Worm (Caenorhabditis elegans) whole organism, L3 larva: Measurements from ENCODE around the gene F56D6.12.

Source experiments
- R02D3.7 ChIP-seq: fragments of 150-350 bp; optimal IDR thresholded peaks from 2 replicates; lab custom pipeline; 2014; ENCODE audit warnings: missing biosample characterization, missing genetic modification characterization
- ZK546.5 ChIP-seq: sonication (generic microtip); optimal IDR thresholded peaks from 2 replicates; lab custom pipeline; 2017; ENCODE audit warnings: missing biosample characterization, missing genetic modification characterization
- ceh-28 ChIP-seq: fragments of 150-350 bp; optimal IDR thresholded peaks from 2 replicates; lab custom pipeline; 2014; ENCODE audit warnings: missing biosample characterization, missing genetic modification reagents, missing genetic modification characterization
- ceh-82 ChIP-seq: fragments of 150-350 bp; optimal IDR thresholded peaks from 2 replicates; lab custom pipeline; 2014; ENCODE audit warnings: missing biosample characterization, missing genetic modification characterization
- ceh-9 ChIP-seq: sonication (generic microtip); optimal IDR thresholded peaks from 2 replicates; lab custom pipeline; 2018; ENCODE audit warnings: missing biosample characterization, missing genetic modification characterization
- egl-27 ChIP-seq: sonication (generic microtip); optimal IDR thresholded peaks from 4 replicates; lab custom pipeline; 2017; ENCODE audit warnings: missing biosample characterization, missing genetic modification reagents, missing genetic modification characterization
- egl-5 ChIP-seq: fragments of 150-350 bp; optimal IDR thresholded peaks from 2 replicates; lab custom pipeline; 2017; ENCODE audit warnings: missing biosample characterization, missing genetic modification reagents, missing genetic modification characterization, inconsistent platforms
- elt-1 ChIP-seq: fragments of 150-350 bp; optimal IDR thresholded peaks from 2 replicates; lab custom pipeline; 2014; ENCODE audit warnings: missing biosample characterization, missing genetic modification characterization
- elt-2 ChIP-seq: sonication (generic microtip); optimal IDR thresholded peaks from 2 replicates; lab custom pipeline; 2016; ENCODE audit warnings: missing genetic modification reagents, mild to moderate bottlenecking, missing genetic modification characterization, missing compliant biosample characterization
- elt-3 ChIP-seq, 3 experiments: fragments of 150-350 bp in 1 of 3; sonication (generic microtip) in 2 of 3; optimal IDR thresholded peaks; 2 replicates in 2 of 3; 4 replicates in 1 of 3; lab custom pipeline; 2014 to 2017; ENCODE audit warnings: missing biosample characterization in 3 of 3, missing genetic modification characterization in 3 of 3
- fkh-2 ChIP-seq: fragments of 150-350 bp; optimal IDR thresholded peaks from 2 replicates; lab custom pipeline; 2014; ENCODE audit warnings: missing biosample characterization, missing genetic modification reagents, missing genetic modification characterization
- fos-1 ChIP-seq: fragments of 150-350 bp; optimal IDR thresholded peaks from 2 replicates; lab custom pipeline; 2014; ENCODE audit warnings: missing biosample characterization, missing genetic modification characterization
- hmg-11 ChIP-seq: sonication (generic microtip); optimal IDR thresholded peaks from 2 replicates; lab custom pipeline; 2016; ENCODE audit warnings: missing genetic modification characterization, missing compliant biosample characterization
- jun-1 ChIP-seq: fragments of 150-350 bp; optimal IDR thresholded peaks from 2 replicates; lab custom pipeline; 2014; ENCODE audit warnings: missing biosample characterization, missing genetic modification reagents, missing genetic modification characterization
- lin-15B ChIP-seq: fragments of 150-350 bp; optimal IDR thresholded peaks from 2 replicates; lab custom pipeline; 2014; ENCODE audit warnings: missing biosample characterization, missing genetic modification characterization
- lin-39 ChIP-seq: fragments of 150-350 bp; optimal IDR thresholded peaks from 2 replicates; lab custom pipeline; 2018; ENCODE audit warnings: missing biosample characterization, missing genetic modification reagents, missing genetic modification characterization
- mdl-1 ChIP-seq: fragments of 150-350 bp; optimal IDR thresholded peaks from 2 replicates; lab custom pipeline; 2014; ENCODE audit warnings: missing biosample characterization, missing genetic modification characterization
- nfya-1 ChIP-seq: sonication (generic microtip); optimal IDR thresholded peaks from 2 replicates; lab custom pipeline; 2017; ENCODE audit warnings: missing genetic modification characterization, mild to moderate bottlenecking, missing compliant biosample characterization, antibody characterized with exemption, moderate library complexity; ENCODE audit not compliant: insufficient read depth
- nhr-11 ChIP-seq: fragments of 150-350 bp; optimal IDR thresholded peaks from 2 replicates; lab custom pipeline; 2014; ENCODE audit warnings: missing biosample characterization, missing genetic modification characterization
- nhr-12 ChIP-seq: fragments of 150-350 bp; optimal IDR thresholded peaks from 2 replicates; lab custom pipeline; 2014; ENCODE audit warnings: missing biosample characterization, missing genetic modification characterization
- nhr-23 ChIP-seq: fragments of 150-350 bp; optimal IDR thresholded peaks from 2 replicates; lab custom pipeline; 2014; ENCODE audit warnings: missing biosample characterization, missing genetic modification reagents, missing genetic modification characterization
- nhr-237 ChIP-seq: fragments of 150-350 bp; optimal IDR thresholded peaks from 2 replicates; lab custom pipeline; 2014; ENCODE audit warnings: missing biosample characterization, missing genetic modification characterization
- nhr-25 ChIP-seq: sonication (generic microtip); optimal IDR thresholded peaks from 2 replicates; lab custom pipeline; 2017; ENCODE audit warnings: missing biosample characterization, missing genetic modification characterization
- nhr-28 ChIP-seq: fragments of 150-350 bp; optimal IDR thresholded peaks from 2 replicates; lab custom pipeline; 2014; ENCODE audit warnings: missing biosample characterization, missing genetic modification characterization
- nhr-76 ChIP-seq: fragments of 150-350 bp; sonication (generic microtip); optimal IDR thresholded peaks from 5 replicates; lab custom pipeline; 2014; ENCODE audit warnings: missing biosample characterization, missing genetic modification characterization
- pha-4 ChIP-seq: fragments of 150-350 bp; optimal IDR thresholded peaks from 2 replicates; lab custom pipeline; 2014; ENCODE audit warnings: missing biosample characterization, missing genetic modification reagents, missing genetic modification characterization
- pqm-1 ChIP-seq: fragments of 150-350 bp; optimal IDR thresholded peaks from 2 replicates; lab custom pipeline; 2017; ENCODE audit warnings: missing biosample characterization, missing genetic modification characterization, inconsistent platforms
- sea-2 ChIP-seq: fragments of 150-350 bp; sonication (generic microtip); optimal IDR thresholded peaks from 4 replicates; lab custom pipeline; 2014; ENCODE audit warnings: missing biosample characterization, missing genetic modification reagents, missing genetic modification characterization
- skn-1 ChIP-seq: fragments of 150-350 bp; optimal IDR thresholded peaks from 2 replicates; lab custom pipeline; 2014; ENCODE audit warnings: missing biosample characterization, missing genetic modification characterization
- snpc-4 ChIP-seq: fragments of 150-350 bp; optimal IDR thresholded peaks from 2 replicates; lab custom pipeline; 2014; ENCODE audit warnings: missing biosample characterization, missing genetic modification characterization
- unc-39 ChIP-seq: sonication (generic microtip); optimal IDR thresholded peaks from 4 replicates; lab custom pipeline; 2017; ENCODE audit warnings: missing biosample characterization, missing genetic modification characterization
- zag-1 ChIP-seq: fragments of 150-350 bp; optimal IDR thresholded peaks from 2 replicates; lab custom pipeline; 2014; ENCODE audit warnings: missing biosample characterization, missing genetic modification characterization
- ztf-4 ChIP-seq: fragments of 150-350 bp; optimal IDR thresholded peaks from 2 replicates; lab custom pipeline; 2014; ENCODE audit warnings: missing biosample characterization, missing genetic modification characterization

The F56D6.12 gene

DNA sequence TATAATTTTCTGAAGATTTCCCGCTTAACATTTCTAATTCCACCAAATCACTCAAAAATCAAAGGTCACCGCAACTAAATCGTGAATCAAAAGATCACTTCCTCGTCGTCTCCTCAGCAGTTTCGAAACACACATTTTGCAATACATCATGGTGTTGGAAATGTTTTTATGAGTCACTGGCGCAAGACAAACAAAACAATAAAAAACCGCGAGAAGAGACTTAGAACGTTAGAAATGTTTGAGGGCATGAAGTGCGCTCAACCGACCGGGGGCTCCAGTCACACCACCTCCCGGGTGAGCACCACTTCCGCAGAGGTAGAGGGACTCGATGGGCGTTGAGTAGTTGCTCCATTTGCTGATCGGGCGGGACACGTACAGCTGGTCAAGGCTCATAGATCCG, 32.7 kb upstream of the F56D6.12 start:
- no peak for TF ChIP-seq nhr-12 (tag; lab: Kevin White, UChicago)
- TF ChIP-seq sea-2 = no peak
- no peak for TF ChIP-seq nhr-11
- peak; percentile 66 for TF ChIP-seq lin-39 (tag; lab: Kevin White, UChicago)
- TF ChIP-seq snpc-4 (tag; lab: Kevin White, UChicago) = peak; percentile 22
- peak; percentile 80 for TF ChIP-seq pha-4 (tag; lab: Kevin White, UChicago)
- peak; percentile 100 for TF ChIP-seq egl-5
- TF ChIP-seq jun-1 = peak; percentile 85
- no peak for TF ChIP-seq mdl-1 (tag; lab: Kevin White, UChicago)
- TF ChIP-seq ceh-28 (tag; lab: Kevin White, UChicago) = no peak
- peak; percentile 30 for TF ChIP-seq lin-15B
- peak; percentile 63 for TF ChIP-seq egl-27 (tag; lab: Kevin White, UChicago)
- peak; percentile 12 for TF ChIP-seq nfya-1
- TF ChIP-seq fos-1 (tag; lab: Kevin White, UChicago) = peak; percentile 66
- TF ChIP-seq elt-2 = peak; percentile 19
- peak; percentile 31 for TF ChIP-seq nhr-23
- TF ChIP-seq nhr-28 (tag; lab: Kevin White, UChicago) = no peak
- peak; percentile 31 for TF ChIP-seq pqm-1 (tag; lab: Kevin White, UChicago)

DNA sequence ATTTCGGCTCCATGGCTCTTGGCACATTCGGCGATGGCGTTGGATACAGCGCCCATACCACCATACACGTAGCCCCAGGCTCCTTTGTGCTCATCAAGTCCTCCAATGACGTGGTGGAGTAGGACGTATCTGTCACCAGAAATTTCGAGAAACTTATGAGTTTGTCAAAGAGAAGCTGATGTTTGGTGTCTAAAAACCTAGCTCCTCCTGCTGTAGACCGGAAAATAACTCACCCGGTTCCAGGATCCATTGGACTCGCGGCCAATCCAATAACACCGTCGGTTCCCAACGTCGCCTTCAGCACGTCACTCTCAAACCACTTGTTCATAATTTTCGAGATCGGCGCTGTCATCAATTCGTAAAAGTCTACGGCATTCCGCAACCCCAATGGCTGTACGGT, 31.0 kb upstream of the F56D6.12 start:
- TF ChIP-seq nfya-1 (no peak), elt-2 (no peak), pha-4 (tag; lab: Kevin White, UChicago) (no peak), egl-5 (no peak), elt-1 (tag; lab: Kevin White, UChicago) (no peak), unc-39 (no peak), nhr-76 (tag; lab: Kevin White, UChicago) (no peak), pqm-1 (tag; lab: Kevin White, UChicago) (no peak), ztf-4 (no peak), sea-2 (no peak), ceh-9 (tag; lab: Kevin White, UChicago) (no peak), fos-1 (tag; lab: Kevin White, UChicago) (no peak), R02D3.7 (tag; lab: Kevin White, UChicago) (no peak), ZK546.5 (no peak), snpc-4 (tag; lab: Kevin White, UChicago) (no peak), jun-1 (no peak), hmg-11 (tag; lab: Kevin White, UChicago) (no peak)

DNA sequence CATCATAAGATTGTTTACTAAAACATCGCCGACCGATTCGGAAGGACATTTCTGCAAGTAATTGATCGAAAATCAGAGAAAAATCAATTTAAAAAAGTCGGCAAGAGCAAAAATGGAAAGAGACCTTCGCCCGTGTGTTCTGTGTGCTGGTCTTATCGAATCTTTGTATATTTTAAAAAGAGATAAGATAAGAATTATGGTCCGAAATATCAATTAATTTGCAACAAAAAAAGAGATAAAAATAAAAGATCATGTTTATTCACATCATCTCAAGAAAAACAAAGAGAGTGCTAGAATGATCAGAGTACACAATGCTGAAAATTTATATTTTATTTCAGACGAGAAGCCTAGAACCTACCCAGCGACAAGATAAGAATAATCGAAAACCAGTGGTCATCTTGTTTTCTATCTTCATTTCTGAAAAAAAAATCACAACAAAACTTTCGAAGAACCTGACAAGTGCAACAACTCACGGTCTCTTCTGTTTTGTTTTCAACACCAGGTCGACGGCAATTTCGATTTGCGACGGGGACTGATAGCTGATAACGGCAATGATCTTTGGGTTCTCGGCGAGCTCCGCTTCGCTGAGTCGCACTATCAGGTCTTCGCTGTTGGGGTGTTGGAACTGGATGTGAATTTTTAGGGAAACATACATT, 29.5 kb upstream of the F56D6.12 start, which contains the start of gene F37C4.6:
F37C4.6 (minus strand) TSS at position 51 of the 656 bp plus-strand sequence.
- TF ChIP-seq pqm-1 (tag; lab: Kevin White, UChicago) = peak; percentile 8
- TF ChIP-seq elt-2 = peak; percentile 84
- TF ChIP-seq lin-15B = no peak
- TF ChIP-seq, all 47 proteins: peak for 2

DNA sequence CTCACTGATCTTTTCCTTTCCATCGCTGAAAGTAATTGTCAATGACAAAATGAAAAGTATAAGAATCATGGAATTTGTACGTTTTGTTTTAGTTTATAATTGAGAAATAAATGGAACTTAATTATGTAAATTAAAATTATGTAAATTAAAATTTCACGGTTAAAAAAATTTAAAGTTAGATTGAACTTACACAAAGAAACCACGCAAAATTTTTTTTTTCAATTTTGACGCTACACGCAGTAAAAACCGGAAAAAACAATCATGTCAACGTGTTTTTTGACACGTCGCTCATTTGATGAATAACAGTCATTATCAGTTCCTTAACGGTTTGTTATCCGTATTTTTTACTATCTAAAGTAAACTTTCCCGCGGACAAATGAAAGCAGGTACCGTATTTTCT, 26.8 kb upstream of the F56D6.12 start, which contains the start of the genes F37C4.8 and oac-23:
F37C4.8 (minus strand) TSS at position 101 of the 400 bp plus-strand sequence.
oac-23 (plus strand) TSS at position 323 of the 400 bp plus-strand sequence.
- no peak for TF ChIP-seq mdl-1 (tag; lab: Kevin White, UChicago)
- TF ChIP-seq nfya-1 = no peak
- no peak for TF ChIP-seq zag-1 (tag; lab: Kevin White, UChicago)
- TF ChIP-seq ceh-82 = no peak
- no peak for TF ChIP-seq elt-3 (tag; optimal IDR thresholded peaks at IDR 0.05; lab: Kevin White, UChicago)
- TF ChIP-seq nhr-237 (tag; lab: Kevin White, UChicago) = no peak
- TF ChIP-seq pqm-1 (tag; lab: Kevin White, UChicago) = no peak
- no peak for TF ChIP-seq nhr-25 (tag; lab: Kevin White, UChicago)
- no peak for TF ChIP-seq fkh-2 (tag; lab: Kevin White, UChicago)
- no peak for TF ChIP-seq hmg-11 (tag; lab: Kevin White, UChicago)
- no peak for TF ChIP-seq lin-39 (tag; lab: Kevin White, UChicago)
- TF ChIP-seq lin-15B = no peak
- no peak for TF ChIP-seq egl-27 (tag; lab: Kevin White, UChicago)
- TF ChIP-seq jun-1 = no peak

DNA sequence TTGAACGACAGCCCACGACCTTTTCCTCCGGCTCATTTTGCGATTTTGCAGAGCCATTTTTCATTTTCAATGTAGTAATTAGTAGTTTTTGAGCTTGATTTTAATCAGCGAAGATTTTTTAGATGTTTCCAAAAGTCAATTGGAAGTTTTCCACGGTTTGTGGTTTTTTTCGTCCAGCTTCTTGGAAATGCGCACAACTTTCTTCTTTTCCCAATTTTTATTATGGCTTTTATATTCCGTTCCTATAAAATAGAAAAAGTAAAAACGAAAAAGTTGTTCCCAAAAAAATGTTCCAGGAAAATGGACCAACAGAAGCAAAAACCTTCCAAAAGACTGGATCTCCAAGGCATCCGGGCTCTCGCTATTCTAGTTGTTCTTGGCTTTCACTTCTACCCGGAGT, 22.6 kb upstream of the F56D6.12 start, which contains the start of gene oac-22:
oac-22 (plus strand) TSS at position 301 of the 400 bp plus-strand sequence.
- TF ChIP-seq ceh-28 (tag; lab: Kevin White, UChicago) = no peak
- no peak for TF ChIP-seq skn-1
